Worm (Caenorhabditis elegans) whole organism, L4 larva: Measurements from ENCODE around the gene ard-1.

Experiments used
- T20F7.1 ChIP-seq: fragments of 200-800 bp; sonication (Bioruptor generic); optimal IDR thresholded peaks from 2 replicates; lab custom pipeline; 2018; ENCODE audit warnings: mild to moderate bottlenecking, missing genetic modification characterization, missing compliant biosample characterization
- T26A8.4 ChIP-seq: fragments of 200-800 bp; sonication (Bioruptor generic); IDR thresholded peaks from 2 replicates; pipeline ENCODE4 v1.3.6; 2022; ENCODE audit warnings: missing genetic modification characterization, missing compliant biosample characterization
- Y5F2A.4 ChIP-seq: fragments of 200-800 bp; sonication (Bioruptor generic); optimal IDR thresholded peaks from 2 replicates; lab custom pipeline; 2018; ENCODE audit warnings: mild to moderate bottlenecking, missing genetic modification characterization, missing compliant biosample characterization
- ZK337.2 ChIP-seq: fragments of 200-800 bp; sonication (Bioruptor generic); IDR thresholded peaks from 2 replicates; pipeline ENCODE4 v1.3.6; 2022; ENCODE audit warnings: missing genetic modification reagents, missing genetic modification characterization, missing compliant biosample characterization
- aly-2 ChIP-seq: sonication (generic microtip); optimal IDR thresholded peaks from 2 replicates; lab custom pipeline; 2018; ENCODE audit warnings: missing biosample characterization, missing genetic modification characterization
- ceh-44 ChIP-seq: fragments of 200-800 bp; sonication (Bioruptor generic); IDR thresholded peaks from 2 replicates; pipeline ENCODE4 v1.3.6; 2022; ENCODE audit warnings: missing genetic modification reagents, missing genetic modification characterization, missing compliant biosample characterization
- ces-1 ChIP-seq: fragments of 150-350 bp; sonication (generic microtip); optimal IDR thresholded peaks from 4 replicates; lab custom pipeline; 2014; ENCODE audit warnings: missing biosample characterization, missing genetic modification reagents, missing genetic modification characterization
- daf-16 ChIP-seq, 3 experiments: sonication (generic microtip); optimal IDR thresholded peaks; 2 replicates each; lab custom pipeline; 2016 to 2017; ENCODE audit warnings: missing genetic modification characterization in 3 of 3, missing genetic modification reagents in 3 of 3, mild to moderate bottlenecking in 2 of 3, missing compliant biosample characterization in 2 of 3, missing biosample characterization in 1 of 3, moderate library complexity in 1 of 3
- daf-19 ChIP-seq: fragments of 200-800 bp; sonication (Bioruptor generic); conservative IDR thresholded peaks from 2 replicates; pipeline ENCODE4 v1.3.6; 2022; ENCODE audit warnings: missing genetic modification characterization, missing compliant biosample characterization
- dpl-1 ChIP-seq: fragments of 150-350 bp; optimal IDR thresholded peaks from 2 replicates; lab custom pipeline; 2014; ENCODE audit warnings: missing biosample characterization, missing genetic modification reagents, missing genetic modification characterization
- fkh-10 ChIP-seq: fragments of 150-350 bp; optimal IDR thresholded peaks from 2 replicates; lab custom pipeline; 2014; ENCODE audit warnings: missing biosample characterization, missing genetic modification reagents, missing genetic modification characterization
- fos-1 ChIP-seq: fragments of 150-350 bp; optimal IDR thresholded peaks from 2 replicates; lab custom pipeline; 2014; ENCODE audit warnings: missing biosample characterization, missing genetic modification characterization
- gei-8 ChIP-seq: fragments of 200-800 bp; sonication (Bioruptor generic); optimal IDR thresholded peaks from 2 replicates; lab custom pipeline; 2018; ENCODE audit warnings: mild to moderate bottlenecking, missing genetic modification characterization, missing compliant biosample characterization
- hlh-30 ChIP-seq: sonication (generic microtip); optimal IDR thresholded peaks from 2 replicates; lab custom pipeline; 2017; ENCODE audit warnings: antibody characterized with exemption, mild to moderate bottlenecking, missing genetic modification characterization, missing compliant biosample characterization; ENCODE audit not compliant: insufficient read depth
- hmg-1.1 ChIP-seq: fragments of 200-800 bp; sonication (Bioruptor generic); IDR thresholded peaks from 2 replicates; pipeline ENCODE4 v1.3.6; 2022; ENCODE audit warnings: missing genetic modification reagents, missing genetic modification characterization, missing compliant biosample characterization
- lim-7 ChIP-seq: fragments of 200-800 bp; sonication (Bioruptor generic); IDR thresholded peaks from 2 replicates; pipeline ENCODE4 v1.3.6; 2022; ENCODE audit warnings: missing genetic modification characterization, missing compliant biosample characterization
- lin-15B ChIP-seq: fragments of 150-350 bp; sonication (generic microtip); optimal IDR thresholded peaks from 3 replicates; lab custom pipeline; 2014; ENCODE audit warnings: missing biosample characterization, missing genetic modification characterization
- lin-29 ChIP-seq: fragments of 200-800 bp; sonication (Bioruptor generic); IDR thresholded peaks from 2 replicates; pipeline ENCODE4 v1.3.6; 2022; ENCODE audit warnings: missing genetic modification reagents, missing genetic modification characterization, missing compliant biosample characterization
- lin-38 ChIP-seq: fragments of 200-800 bp; sonication (Bioruptor generic); IDR thresholded peaks from 2 replicates; pipeline ENCODE4 v1.3.6; 2022; ENCODE audit warnings: missing genetic modification reagents, missing genetic modification characterization, missing compliant biosample characterization
- mxl-2 ChIP-seq: fragments of 200-800 bp; sonication (Bioruptor generic); conservative IDR thresholded peaks from 2 replicates; pipeline ENCODE4 v1.3.6; 2022; ENCODE audit warnings: missing genetic modification reagents, missing genetic modification characterization, missing compliant biosample characterization
- nhr-111 ChIP-seq: fragments of 200-800 bp; sonication (Bioruptor generic); optimal IDR thresholded peaks from 2 replicates; lab custom pipeline; 2018; ENCODE audit warnings: mild to moderate bottlenecking, missing genetic modification characterization, missing compliant biosample characterization
- nhr-237 ChIP-seq: sonication (generic microtip); optimal IDR thresholded peaks from 2 replicates; lab custom pipeline; 2017; ENCODE audit warnings: missing biosample characterization, missing genetic modification characterization
- nhr-25 ChIP-seq: sonication (generic microtip); optimal IDR thresholded peaks from 2 replicates; lab custom pipeline; 2017; ENCODE audit warnings: missing genetic modification characterization, mild to moderate bottlenecking, missing compliant biosample characterization, antibody characterized with exemption, moderate library complexity, borderline replicate concordance; ENCODE audit not compliant: insufficient read depth
- nhr-48 ChIP-seq: sonication (generic microtip); optimal IDR thresholded peaks from 2 replicates; lab custom pipeline; 2016; ENCODE audit warnings: mild to moderate bottlenecking, missing genetic modification characterization, missing compliant biosample characterization
- nhr-76 ChIP-seq: fragments of 150-350 bp; optimal IDR thresholded peaks from 2 replicates; lab custom pipeline; 2014; ENCODE audit warnings: missing biosample characterization, missing genetic modification characterization
- nhr-77 ChIP-seq: fragments of 150-350 bp; optimal IDR thresholded peaks from 2 replicates; lab custom pipeline; 2014; ENCODE audit warnings: missing biosample characterization, missing genetic modification characterization
- saeg-2 ChIP-seq: fragments of 200-800 bp; sonication (Bioruptor generic); IDR thresholded peaks from 2 replicates; pipeline ENCODE4 v1.3.6; 2022; ENCODE audit warnings: missing genetic modification reagents, missing genetic modification characterization, missing compliant biosample characterization
- sdz-12 ChIP-seq: fragments of 200-800 bp; sonication (Bioruptor generic); optimal IDR thresholded peaks from 2 replicates; lab custom pipeline; 2018; ENCODE audit warnings: mild to moderate bottlenecking, missing genetic modification characterization, missing compliant biosample characterization
- set-16 ChIP-seq: fragments of 200-800 bp; sonication (Bioruptor generic); IDR thresholded peaks from 2 replicates; pipeline ENCODE4 v1.3.6; 2022; ENCODE audit warnings: missing genetic modification reagents, missing genetic modification characterization, missing compliant biosample characterization
- spr-1 ChIP-seq: sonication (generic microtip); optimal IDR thresholded peaks from 2 replicates; lab custom pipeline; 2016; ENCODE audit warnings: mild to moderate bottlenecking, missing genetic modification characterization, missing compliant biosample characterization
- tra-1 ChIP-seq: fragments of 200-800 bp; sonication (Bioruptor generic); IDR thresholded peaks from 2 replicates; pipeline ENCODE4 v1.3.6; 2022; ENCODE audit warnings: missing genetic modification reagents, missing genetic modification characterization, missing compliant biosample characterization
- unc-130 ChIP-seq: sonication (generic microtip); optimal IDR thresholded peaks from 2 replicates; lab custom pipeline; 2016; ENCODE audit warnings: missing genetic modification reagents, missing genetic modification characterization, missing compliant biosample characterization
- unc-39 ChIP-seq: sonication (generic microtip); optimal IDR thresholded peaks from 2 replicates; lab custom pipeline; 2017; ENCODE audit warnings: missing biosample characterization, missing genetic modification characterization
- unc-62 ChIP-seq, 3 experiments: fragments of 150-350 bp in 1 of 3; sonication (generic microtip); optimal IDR thresholded peaks in 2 of 3; peaks in 1 of 3; 1 replicate in 1 of 3; 2 replicates in 2 of 3; lab custom pipeline; 2014 to 2017; ENCODE audit warnings: missing biosample characterization in 3 of 3, missing genetic modification characterization in 3 of 3, missing genetic modification reagents in 3 of 3, missing genotype in 1 of 3
- zag-1 ChIP-seq: fragments of 150-350 bp; optimal IDR thresholded peaks from 2 replicates; lab custom pipeline; 2014; ENCODE audit warnings: missing biosample characterization, missing genetic modification characterization
- ztf-7 ChIP-seq: fragments of 150-350 bp; optimal IDR thresholded peaks from 2 replicates; lab custom pipeline; 2014; ENCODE audit warnings: missing biosample characterization, missing genetic modification characterization

ard-1 gene

ce11 chrIV:11159886-11160285 is 28.8 kb downstream of the ard-1 start, which contains the start of gene mboa-4:
Gene mboa-4 (minus strand): TSS chrIV:11159986.
- no peak for TF ChIP-seq gei-8 (GFP tag; lab: Kevin White, UChicago)
- TF ChIP-seq nhr-48 (tag; lab: Kevin White, UChicago), result no peak
- TF ChIP-seq unc-62 (GFP tag; optimal IDR thresholded peaks at IDR 0.05 in 1 of 2; lab: Kevin White, UChicago), result no peak
- TF ChIP-seq unc-62 (tag; optimal IDR thresholded peaks at IDR 0.05; lab: Kevin White, UChicago), result no peak
- TF ChIP-seq nhr-76, result no peak
- no peak for TF ChIP-seq sdz-12 (GFP tag; lab: Kevin White, UChicago)
- no peak for TF ChIP-seq unc-130 (GFP tag; lab: Kevin White, UChicago)
- no peak for TF ChIP-seq hmg-1.1 (GFP tag; lab: Robert Waterston, UW)
- no peak for TF ChIP-seq fkh-10 (GFP tag; lab: Kevin White, UChicago)
- no peak for TF ChIP-seq set-16 (GFP tag; lab: Robert Waterston, UW)
- TF ChIP-seq, all 104 proteins: peak for 0

- TF ChIP-seq mxl-2 (no peak), unc-130 (GFP tag; lab: Kevin White, UChicago) (no peak), dpl-1 (GFP tag; lab: Kevin White, UChicago) (no peak), nhr-77 (no peak), ztf-7 (tag; lab: Kevin White, UChicago) (no peak), lin-38 (no peak), nhr-237 (tag; lab: Kevin White, UChicago) (no peak), unc-62 (GFP tag; optimal IDR thresholded peaks at IDR 0.05 in 1 of 2; lab: Kevin White, UChicago) (no peak), unc-62 (tag; optimal IDR thresholded peaks at IDR 0.05; lab: Kevin White, UChicago) (no peak), nhr-111 (GFP tag; lab: Kevin White, UChicago) (no peak), fos-1 (tag; lab: Kevin White, UChicago) (no peak), spr-1 (tag; lab: Kevin White, UChicago) (no peak), unc-39 (tag; lab: Kevin White, UChicago) (no peak), T20F7.1 (GFP tag; lab: Kevin White, UChicago) (no peak), Y5F2A.4 (GFP tag; lab: Kevin White, UChicago) (no peak), daf-19 (GFP tag; lab: Robert Waterston, UW) (no peak), lin-15B (tag; lab: Kevin White, UChicago) (no peak), T26A8.4 (GFP tag; lab: Robert Waterston, UW) (no peak), lin-29 (no peak), tra-1 (GFP tag; lab: Robert Waterston, UW) (no peak), ces-1 (no peak)
These were observed 29.6 kb downstream of the ard-1 start, which contains the start of gene C08F8.15 for ce11 chrIV:11160707-11161106. Gene C08F8.15 (minus strand): TSS chrIV:11160807.

ce11 chrIV:11162451-11162850 is 31.4 kb downstream of the ard-1 start, which contains the start of gene fbxb-9:
Gene fbxb-9 (minus strand): TSS chrIV:11162551.
- TF ChIP-seq saeg-2 (GFP tag; lab: Robert Waterston, UW), result no peak
- no peak for TF ChIP-seq daf-16 (GFP tag; optimal IDR thresholded peaks at IDR 0.05; lab: Kevin White, UChicago)
- TF ChIP-seq daf-16 (tag; optimal IDR thresholded peaks at IDR 0.05; lab: Kevin White, UChicago), result no peak
- TF ChIP-seq ZK337.2 (GFP tag; lab: Robert Waterston, UW), result no peak
- no peak for TF ChIP-seq fkh-10 (GFP tag; lab: Kevin White, UChicago)
- no peak for TF ChIP-seq aly-2 (tag; lab: Kevin White, UChicago)
- no peak for TF ChIP-seq nhr-237 (tag; lab: Kevin White, UChicago)
- no peak for TF ChIP-seq nhr-48 (tag; lab: Kevin White, UChicago)
- no peak for TF ChIP-seq hlh-30
- no peak for TF ChIP-seq lim-7 (GFP tag; lab: Robert Waterston, UW)
- no peak for TF ChIP-seq ceh-44 (GFP tag; lab: Robert Waterston, UW)
- no peak for TF ChIP-seq nhr-25 (tag; lab: Kevin White, UChicago)
- no peak for TF ChIP-seq zag-1 (tag; lab: Kevin White, UChicago)
- TF ChIP-seq, all 104 proteins: peak for 0
